Fruit fly (Drosophila melanogaster): ENCODE measurements around the gene PolrMT.

DNA sequence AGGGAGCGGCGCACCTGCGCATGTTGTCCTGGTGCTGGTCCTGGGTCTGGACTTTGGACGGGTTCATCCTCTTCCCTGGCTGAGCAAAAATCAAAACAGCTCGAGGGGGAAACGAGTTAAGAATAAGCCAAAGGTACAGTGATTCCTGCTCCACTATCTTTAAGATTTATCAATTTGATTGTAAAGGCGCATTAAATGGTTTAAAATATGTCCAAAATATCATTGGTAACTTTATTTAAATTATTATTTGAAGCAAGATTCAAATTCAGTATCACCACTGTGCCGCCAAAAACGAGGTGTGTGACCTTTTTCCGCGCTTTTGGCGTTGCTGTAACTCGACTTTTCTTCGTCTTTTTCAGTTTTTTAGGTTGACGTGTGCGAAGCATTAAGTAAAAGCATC, 38.7 kb downstream of the PolrMT start:
- TF ChIP-seq kay (GFP tag; ENCODE audit: borderline replicate concordance), result no peak
- TF ChIP-seq pad (GFP tag; optimal IDR thresholded peaks at IDR 0.05), result no peak
- no peak for TF ChIP-seq ovo (GFP tag; optimal IDR thresholded peaks at IDR 0.05)
- TF ChIP-seq bab1 (GFP tag; optimal IDR thresholded peaks at IDR 0.05), result no peak
- TF ChIP-seq CG7045 (GFP tag; optimal IDR thresholded peaks at IDR 0.05), result no peak
- no peak for TF ChIP-seq CG5204 (GFP tag; optimal IDR thresholded peaks at IDR 0.05)

Data from whole organism, adult.